Fruit fly (Drosophila melanogaster) whole organism, adult: ENCODE measurements around the gene PrBP.

Experiments
- CG12768 ChIP-seq: fragments of 200-800 bp; sonication (Bioruptor generic); optimal IDR thresholded peaks from 2 replicates; lab custom pipeline; 2017; ENCODE audit warnings: missing biosample characterization, missing genetic modification characterization, mild to moderate bottlenecking, moderate library complexity, missing genetic modification reagents
- CG1620 ChIP-seq: fragments of 200-800 bp; sonication (Bioruptor generic); optimal IDR thresholded peaks from 2 replicates; lab custom pipeline; 2016; ENCODE audit warnings: missing biosample characterization, missing genetic modification characterization
- Clk ChIP-seq: fragments of 200-800 bp; sonication (Bioruptor generic); optimal IDR thresholded peaks from 2 replicates; lab custom pipeline; 2017; ENCODE audit warnings: missing biosample characterization, missing genetic modification characterization
- Crg-1 ChIP-seq: fragments of 200-800 bp; sonication (Bioruptor generic); optimal IDR thresholded peaks from 2 replicates; lab custom pipeline; 2016; ENCODE audit warnings: missing biosample characterization, missing genetic modification characterization
- Hr96 ChIP-seq: fragments of 200-800 bp; sonication (Bioruptor generic); optimal IDR thresholded peaks from 2 replicates; lab custom pipeline; 2016; ENCODE audit warnings: missing biosample characterization, missing genetic modification characterization
- cnc ChIP-seq, 2 experiments: fragments of >200 bp; optimal IDR thresholded peaks; 2 replicates each; lab custom pipeline; 2017
- kay ChIP-seq: fragments of 200-800 bp; sonication (Bioruptor generic); peaks from one replicate; lab custom pipeline; 2016; ENCODE audit warnings: missing biosample characterization, missing genetic modification characterization, borderline replicate concordance

Gene PrBP

dm6 chr2L:8659549-8659948 lies 26.2 kb downstream of the PrBP start:
- TF ChIP-seq Hr96 (GFP tag; lab: Kevin White, UChicago) (no peak), cnc (optimal IDR thresholded peaks at IDR 0.05; lab: Kevin White, UChicago) (no peak), CG1620 (GFP tag; lab: Kevin White, UChicago) (no peak), Clk (GFP tag; lab: Kevin White, UChicago) (no peak), CG12768 (GFP tag; lab: Kevin White, UChicago) (no peak), Crg-1 (GFP tag; lab: Kevin White, UChicago) (no peak), kay (GFP tag; lab: Kevin White, UChicago) (no peak)
